Worm (Caenorhabditis elegans) whole organism, mixed stage, embryonic: ENCODE measurements around the gene C53A5.16.

Experiments used
- ces-1 ChIP-seq: fragments of 150-350 bp; optimal IDR thresholded peaks from 2 replicates; lab custom pipeline; 2014; ENCODE audit warnings: missing biosample characterization, missing genetic modification reagents, missing genetic modification characterization
- cnd-1 ChIP-seq: fragments of 200-800 bp; sonication (Bioruptor generic); optimal IDR thresholded peaks from 2 replicates; lab custom pipeline; 2018; ENCODE audit warnings: mild to moderate bottlenecking, missing genetic modification characterization, missing compliant biosample characterization
- elt-1 ChIP-seq: sonication (generic microtip); optimal IDR thresholded peaks from 2 replicates; lab custom pipeline; 2017; ENCODE audit warnings: missing genetic modification characterization, mild to moderate bottlenecking, missing compliant biosample characterization, antibody characterized with exemption, moderate library complexity, borderline replicate concordance; ENCODE audit not compliant: insufficient read depth
- lin-13 ChIP-seq: fragments of 150-350 bp; optimal IDR thresholded peaks from 2 replicates; lab custom pipeline; 2014; ENCODE audit warnings: missing biosample characterization, missing genetic modification characterization
- lsy-2 ChIP-seq: fragments of 150-350 bp; optimal IDR thresholded peaks from 2 replicates; lab custom pipeline; 2014; ENCODE audit warnings: missing biosample characterization, missing genetic modification characterization
- mep-1 ChIP-seq: fragments of 150-350 bp; optimal IDR thresholded peaks from 2 replicates; lab custom pipeline; 2017; ENCODE audit warnings: missing biosample characterization, missing genetic modification reagents, missing genetic modification characterization, inconsistent platforms
- nhr-12 ChIP-seq: fragments of 150-350 bp; optimal IDR thresholded peaks from 2 replicates; lab custom pipeline; 2014; ENCODE audit warnings: missing biosample characterization, missing genetic modification characterization
- nhr-237 ChIP-seq: fragments of 150-350 bp; optimal IDR thresholded peaks from 2 replicates; lab custom pipeline; 2014; ENCODE audit warnings: missing biosample characterization, missing genetic modification characterization
- nhr-28 ChIP-seq: fragments of 150-350 bp; optimal IDR thresholded peaks from 2 replicates; lab custom pipeline; 2014; ENCODE audit warnings: missing biosample characterization, missing genetic modification characterization
- snpc-4 ChIP-seq: fragments of 150-350 bp; optimal IDR thresholded peaks from 2 replicates; lab custom pipeline; 2014; ENCODE audit warnings: missing biosample characterization, missing genetic modification characterization
- tbx-8 ChIP-seq: fragments of 200-800 bp; sonication (Bioruptor generic); optimal IDR thresholded peaks from 2 replicates; lab custom pipeline; 2018; ENCODE audit warnings: mild to moderate bottlenecking, missing genetic modification characterization, moderate library complexity, missing compliant biosample characterization
- unc-62 ChIP-seq: fragments of 150-350 bp; optimal IDR thresholded peaks from 2 replicates; lab custom pipeline; 2014; ENCODE audit warnings: missing biosample characterization, missing genetic modification reagents, missing genetic modification characterization
- ztf-11 ChIP-seq: fragments of 150-350 bp; optimal IDR thresholded peaks from 2 replicates; lab custom pipeline; 2014; ENCODE audit warnings: missing biosample characterization, missing genetic modification characterization

ce11 chrV:14558757-14559156 is 36.3 kb upstream of the C53A5.16 start, which contains the start of gene C53A5.9:
- TF ChIP-seq tbx-8 (GFP tag; lab: Kevin White, UChicago): no peak
- no peak for TF ChIP-seq mep-1 (tag; lab: Kevin White, UChicago)
- TF ChIP-seq ces-1 (GFP tag; lab: Kevin White, UChicago): no peak
- no peak for TF ChIP-seq snpc-4 (tag; lab: Kevin White, UChicago)
- no peak for TF ChIP-seq elt-1 (tag; lab: Kevin White, UChicago)
- TF ChIP-seq nhr-237 (tag; lab: Kevin White, UChicago): no peak
- no peak for TF ChIP-seq nhr-28 (tag; lab: Kevin White, UChicago)
- TF ChIP-seq nhr-12 (tag; lab: Kevin White, UChicago): no peak
- no peak for TF ChIP-seq ztf-11 (tag; lab: Kevin White, UChicago)
- no peak for TF ChIP-seq lin-13
- no peak for TF ChIP-seq cnd-1 (tag; lab: Kevin White, UChicago)
- TF ChIP-seq lsy-2 (tag; lab: Kevin White, UChicago): no peak
- TF ChIP-seq unc-62 (GFP tag; lab: Kevin White, UChicago): no peak
